Worm (Caenorhabditis elegans): ENCODE data around the gene bath-9.

The bath-9 gene

DNA sequence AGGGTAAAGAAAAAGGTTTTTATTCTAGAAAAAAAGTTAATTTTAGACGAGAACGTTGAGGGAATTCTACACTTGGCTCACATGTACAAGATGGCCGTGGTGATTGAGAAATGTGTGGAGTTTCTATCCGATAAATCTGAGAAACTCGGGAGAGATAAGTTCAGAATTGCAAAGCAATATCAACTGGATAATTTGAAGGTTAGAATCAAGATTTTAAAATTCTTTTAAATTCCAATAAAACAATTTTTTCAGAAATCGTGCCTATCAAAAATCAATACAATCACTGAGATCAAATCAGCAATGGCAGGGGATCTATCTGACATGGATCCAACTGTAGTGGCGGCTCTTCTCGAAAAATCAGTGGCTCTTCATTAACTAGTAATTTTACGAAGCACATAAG, 1.4 kb downstream of the bath-9 start, which contains the start of gene Y49F6C.2:
Gene Y49F6C.2 (plus strand): TSS at position 301 of the 400 bp plus-strand sequence.
- TF ChIP-seq xbp-1 (tag; optimal IDR thresholded peaks at IDR 0.05), result no peak

DNA sequence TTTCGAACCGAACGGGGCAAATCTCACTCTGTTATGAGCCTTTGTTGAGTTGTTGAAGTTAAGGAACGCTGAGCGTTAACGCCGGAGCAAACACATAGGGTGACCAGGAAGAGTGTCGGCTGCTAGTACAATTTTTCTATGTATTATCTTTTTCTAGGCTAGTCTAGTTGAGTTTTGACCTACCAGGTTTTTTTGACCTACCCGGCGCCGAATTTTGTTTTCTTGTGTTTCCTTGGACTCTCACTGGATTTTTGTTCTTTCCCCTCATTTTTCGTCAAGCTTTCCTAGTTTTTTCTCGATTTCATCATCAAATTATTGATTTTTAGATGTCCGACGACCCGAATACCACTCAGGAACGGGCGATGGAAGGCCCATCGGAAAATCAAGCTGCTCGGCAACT, 4.6 kb downstream of the bath-9 start, which contains the start of gene T06D4.1:
Gene T06D4.1 (plus strand): TSS at position 321 of the 400 bp plus-strand sequence.
- TF ChIP-seq mdl-1 (tag; optimal IDR thresholded peaks at IDR 0.05), result no peak
- TF ChIP-seq egl-13 (tag; optimal IDR thresholded peaks at IDR 0.05), result no peak
- no peak for TF ChIP-seq unc-86 (tag; optimal IDR thresholded peaks at IDR 0.05)
- no peak for TF ChIP-seq alr-1 (tag; optimal IDR thresholded peaks at IDR 0.05; ENCODE audit: borderline replicate concordance)
- TF ChIP-seq ceh-8 (GFP tag; optimal IDR thresholded peaks at IDR 0.05), result no peak
- no peak for TF ChIP-seq ceh-82 (tag; optimal IDR thresholded peaks at IDR 0.05)
- TF ChIP-seq lin-13 (GFP tag; optimal IDR thresholded peaks at IDR 0.05), result no peak
- no peak for TF ChIP-seq pag-3 (tag; optimal IDR thresholded peaks at IDR 0.05; ENCODE audit: borderline replicate concordance, insufficient read depth)
- no peak for TF ChIP-seq nhr-84 (tag; optimal IDR thresholded peaks at IDR 0.05)
- no peak for TF ChIP-seq rnt-1 (tag; optimal IDR thresholded peaks at IDR 0.05)
- no peak for TF ChIP-seq pax-3 (tag; optimal IDR thresholded peaks at IDR 0.05)
- TF ChIP-seq sup-37 (GFP tag; optimal IDR thresholded peaks at IDR 0.05), result no peak
- TF ChIP-seq C04F5.9 (tag; optimal IDR thresholded peaks at IDR 0.05), result no peak
- TF ChIP-seq F16B12.6 (tag; optimal IDR thresholded peaks at IDR 0.05), result no peak

DNA sequence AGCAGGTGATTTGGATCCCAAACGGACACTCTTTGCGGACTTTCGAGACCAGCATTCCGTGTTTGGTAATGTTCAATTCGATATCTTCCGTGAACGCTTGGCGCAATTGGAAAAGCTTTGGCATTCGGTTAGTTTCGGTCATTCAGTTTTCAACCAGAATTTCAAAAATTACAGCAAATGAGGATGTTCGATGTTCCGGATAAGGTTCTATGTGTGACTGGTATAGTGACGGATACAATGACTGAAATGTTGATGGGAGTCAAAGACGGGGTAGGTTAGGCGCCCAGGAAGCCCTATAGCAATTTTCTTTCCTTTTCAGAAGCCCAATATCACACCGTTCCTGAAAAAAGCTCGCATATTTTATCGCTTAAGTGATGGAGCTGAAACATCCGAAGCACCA, 6.2 kb downstream of the bath-9 start:
- TF ChIP-seq lir-3 (tag; optimal IDR thresholded peaks at IDR 0.05; ENCODE audit: poor library complexity), result no peak
- no peak for TF ChIP-seq mep-1 (tag; optimal IDR thresholded peaks at IDR 0.05)
- no peak for TF ChIP-seq zip-4 (GFP tag; optimal IDR thresholded peaks at IDR 0.05)
- TF ChIP-seq rnt-1 (tag; optimal IDR thresholded peaks at IDR 0.05), result no peak
- no peak for TF ChIP-seq nhr-76 (tag; optimal IDR thresholded peaks at IDR 0.05)
- no peak for TF ChIP-seq nhr-90 (tag; optimal IDR thresholded peaks at IDR 0.05; ENCODE audit: poor library complexity)
- no peak for TF ChIP-seq fkh-10 (GFP tag; optimal IDR thresholded peaks at IDR 0.05)
- TF ChIP-seq C16A3.4 (tag; optimal IDR thresholded peaks at IDR 0.05), result no peak
- no peak for TF ChIP-seq sup-37 (GFP tag; optimal IDR thresholded peaks at IDR 0.05)
- no peak for TF ChIP-seq egl-27 (tag; optimal IDR thresholded peaks at IDR 0.05)
- no peak for TF ChIP-seq ama-1 (optimal IDR thresholded peaks at IDR 0.05)
- no peak for TF ChIP-seq elt-2 (tag; optimal IDR thresholded peaks at IDR 0.05)

DNA sequence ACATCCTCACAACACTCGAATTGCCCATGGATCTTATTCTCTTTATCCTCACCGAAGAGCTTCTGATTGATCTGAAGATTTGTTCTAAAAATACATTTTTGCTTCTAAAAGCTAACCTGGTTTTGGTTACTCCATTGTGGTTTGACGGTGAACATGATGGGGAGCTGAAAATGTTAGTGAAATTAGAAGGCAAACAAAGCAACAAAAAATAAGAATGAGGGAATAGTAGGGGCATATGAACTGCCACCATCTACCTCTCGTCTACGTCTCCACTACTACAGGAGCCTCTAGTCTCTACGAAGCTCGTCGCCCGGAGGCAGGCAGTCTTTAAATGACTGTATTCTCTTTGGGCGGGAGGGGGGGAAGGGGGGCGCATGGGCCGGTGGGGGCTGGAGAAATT, 8.8 kb downstream of the bath-9 start, which contains the start of gene T06D4.2:
Gene T06D4.2 (minus strand): TSS at position 170 of the 400 bp plus-strand sequence.
- TF ChIP-seq hpl-2 (GFP tag; optimal IDR thresholded peaks at IDR 0.05), result no peak
- TF ChIP-seq tbx-2 (tag; optimal IDR thresholded peaks at IDR 0.05), result no peak
- TF ChIP-seq sup-37 (GFP tag; optimal IDR thresholded peaks at IDR 0.05), result no peak
- TF ChIP-seq unc-62 (GFP tag; optimal IDR thresholded peaks at IDR 0.05), result no peak
- no peak for TF ChIP-seq ceh-8 (GFP tag; optimal IDR thresholded peaks at IDR 0.05)
- no peak for TF ChIP-seq sptf-1 (tag; optimal IDR thresholded peaks at IDR 0.05)
- TF ChIP-seq C04F5.9 (tag; optimal IDR thresholded peaks at IDR 0.05), result no peak
- TF ChIP-seq efl-3 (GFP tag; optimal IDR thresholded peaks at IDR 0.05), result no peak
- no peak for TF ChIP-seq egl-27 (tag; optimal IDR thresholded peaks at IDR 0.05)
- no peak for TF ChIP-seq mab-9 (GFP tag; IDR thresholded peaks at IDR 0.05)
- TF ChIP-seq efl-1 (optimal IDR thresholded peaks at IDR 0.05), result no peak
- TF ChIP-seq efl-1 (GFP tag; optimal IDR thresholded peaks at IDR 0.05 in 1 of 2), result no peak
- TF ChIP-seq blmp-1 (tag; optimal IDR thresholded peaks at IDR 0.05), result no peak
- no peak for TF ChIP-seq C16A3.4 (tag; optimal IDR thresholded peaks at IDR 0.05)
- TF ChIP-seq pqm-1 (tag; optimal IDR thresholded peaks at IDR 0.05), result no peak
- TF ChIP-seq ztf-11 (tag; optimal IDR thresholded peaks at IDR 0.05), result no peak
- no peak for TF ChIP-seq ztf-4 (tag; optimal IDR thresholded peaks at IDR 0.05)

Measured in whole organism, L1 larva.